Worm (Caenorhabditis elegans) whole organism, L2 larva: Measurements from ENCODE around the gene sdz-32.

ENCODE experiments used
- C34F6.9 ChIP-seq: fragments of 150-350 bp; optimal IDR thresholded peaks from 2 replicates; lab custom pipeline; 2014; ENCODE audit warnings: missing biosample characterization, missing genetic modification characterization
- Y55F3AM.14 ChIP-seq: fragments of 200-800 bp; sonication (Bioruptor generic); optimal IDR thresholded peaks from 2 replicates; lab custom pipeline; 2018; ENCODE audit warnings: mild to moderate bottlenecking, missing genetic modification characterization, missing compliant biosample characterization
- ZK546.5 ChIP-seq: sonication (generic microtip); optimal IDR thresholded peaks from 2 replicates; lab custom pipeline; 2017; ENCODE audit warnings: missing biosample characterization, missing genetic modification characterization
- ama-1 ChIP-seq: fragments of 150-350 bp; optimal IDR thresholded peaks from 2 replicates; lab custom pipeline; 2018; ENCODE audit warnings: inconsistent platforms
- blmp-1 ChIP-seq: sonication (generic microtip); optimal IDR thresholded peaks from 2 replicates; lab custom pipeline; 2017; ENCODE audit warnings: missing genetic modification characterization, mild to moderate bottlenecking, missing compliant biosample characterization, antibody characterized with exemption, moderate library complexity; ENCODE audit not compliant: insufficient read depth
- ceh-16 ChIP-seq: fragments of 150-350 bp; optimal IDR thresholded peaks from 2 replicates; lab custom pipeline; 2014; ENCODE audit warnings: missing biosample characterization, missing genetic modification characterization
- ceh-82 ChIP-seq: fragments of 150-350 bp; optimal IDR thresholded peaks from 2 replicates; lab custom pipeline; 2014; ENCODE audit warnings: missing biosample characterization, missing genetic modification characterization
- crh-2 ChIP-seq: sonication (generic microtip); optimal IDR thresholded peaks from 2 replicates; lab custom pipeline; 2017; ENCODE audit warnings: missing biosample characterization, missing genetic modification characterization
- dmd-4 ChIP-seq: sonication (generic microtip); optimal IDR thresholded peaks from 2 replicates; lab custom pipeline; 2017; ENCODE audit warnings: missing biosample characterization, missing genetic modification characterization
- egl-27 ChIP-seq: sonication (generic microtip); optimal IDR thresholded peaks from 3 replicates; lab custom pipeline; 2017; ENCODE audit warnings: missing biosample characterization, missing genetic modification reagents, missing genetic modification characterization
- elt-1 ChIP-seq: fragments of 150-350 bp; optimal IDR thresholded peaks from 2 replicates; lab custom pipeline; 2014; ENCODE audit warnings: missing biosample characterization, missing genetic modification characterization
- fos-1 ChIP-seq: fragments of 150-350 bp; optimal IDR thresholded peaks from 2 replicates; lab custom pipeline; 2014; ENCODE audit warnings: missing biosample characterization, missing genetic modification characterization
- gmeb-1 ChIP-seq: fragments of 150-350 bp; optimal IDR thresholded peaks from 2 replicates; lab custom pipeline; 2014; ENCODE audit warnings: missing biosample characterization, missing genetic modification characterization
- lin-11 ChIP-seq: fragments of 150-350 bp; sonication (generic microtip); optimal IDR thresholded peaks from 2 replicates; lab custom pipeline; 2014; ENCODE audit warnings: missing biosample characterization, missing genetic modification characterization, inconsistent platforms, mixed read lengths
- lin-13 ChIP-seq: fragments of 150-350 bp; optimal IDR thresholded peaks from 2 replicates; lab custom pipeline; 2014; ENCODE audit warnings: missing biosample characterization, missing genetic modification reagents, missing genetic modification characterization
- lin-39 ChIP-seq: fragments of 150-350 bp; optimal IDR thresholded peaks from 2 replicates; lab custom pipeline; 2014; ENCODE audit warnings: missing biosample characterization, missing genetic modification reagents, missing genetic modification characterization
- lsy-2 ChIP-seq, 2 experiments: fragments of 150-350 bp in 1 of 2; sonication (generic microtip) in 1 of 2; optimal IDR thresholded peaks; 2 replicates each; lab custom pipeline; 2014 to 2017; ENCODE audit warnings: missing biosample characterization in 2 of 2, missing genetic modification characterization in 2 of 2
- mab-5 ChIP-seq: fragments of 150-350 bp; optimal IDR thresholded peaks from 2 replicates; lab custom pipeline; 2014; ENCODE audit warnings: missing biosample characterization, missing genetic modification characterization
- mbf-1 ChIP-seq: sonication (generic microtip); optimal IDR thresholded peaks from 2 replicates; lab custom pipeline; 2017; ENCODE audit warnings: missing biosample characterization, missing genetic modification characterization
- mdl-1 ChIP-seq, 2 experiments: fragments of 150-350 bp in 1 of 2; sonication (generic microtip) in 1 of 2; optimal IDR thresholded peaks; 2 replicates each; lab custom pipeline; 2017; ENCODE audit warnings: missing biosample characterization in 2 of 2, missing genetic modification characterization in 2 of 2
- nhr-10 ChIP-seq: sonication (generic microtip); optimal IDR thresholded peaks from 2 replicates; lab custom pipeline; 2017; ENCODE audit warnings: missing biosample characterization, missing genetic modification characterization
- nhr-11 ChIP-seq: fragments of 150-350 bp; optimal IDR thresholded peaks from 2 replicates; lab custom pipeline; 2014; ENCODE audit warnings: missing biosample characterization, missing genetic modification characterization
- nhr-129 ChIP-seq: fragments of 150-350 bp; optimal IDR thresholded peaks from 2 replicates; lab custom pipeline; 2014; ENCODE audit warnings: missing biosample characterization, missing genetic modification characterization
- nhr-21 ChIP-seq: fragments of 150-350 bp; optimal IDR thresholded peaks from 2 replicates; lab custom pipeline; 2014; ENCODE audit warnings: missing biosample characterization, missing genetic modification characterization
- nhr-23 ChIP-seq: fragments of 150-350 bp; optimal IDR thresholded peaks from 2 replicates; lab custom pipeline; 2014; ENCODE audit warnings: missing biosample characterization, missing genetic modification reagents, missing genetic modification characterization
- nhr-25 ChIP-seq: fragments of 150-350 bp; sonication (generic microtip); optimal IDR thresholded peaks from 3 replicates; lab custom pipeline; 2014; ENCODE audit warnings: missing biosample characterization, missing genetic modification characterization
- nhr-6 ChIP-seq: fragments of 150-350 bp; optimal IDR thresholded peaks from 2 replicates; lab custom pipeline; 2014; ENCODE audit warnings: missing biosample characterization, missing genetic modification characterization
- nhr-77 ChIP-seq: fragments of 150-350 bp; optimal IDR thresholded peaks from 2 replicates; lab custom pipeline; 2014; ENCODE audit warnings: missing biosample characterization, missing genetic modification characterization
- peb-1 ChIP-seq: fragments of 150-350 bp; optimal IDR thresholded peaks from 2 replicates; lab custom pipeline; 2014; ENCODE audit warnings: missing biosample characterization, missing genetic modification characterization
- skn-1 ChIP-seq: sonication (generic microtip); optimal IDR thresholded peaks from 2 replicates; lab custom pipeline; 2017; ENCODE audit warnings: missing biosample characterization, missing genetic modification characterization
- sma-3 ChIP-seq: sonication (generic microtip); optimal IDR thresholded peaks from 2 replicates; lab custom pipeline; 2016; ENCODE audit warnings: missing genetic modification reagents, missing genetic modification characterization, missing compliant biosample characterization
- snpc-4 ChIP-seq: fragments of 150-350 bp; optimal IDR thresholded peaks from 2 replicates; lab custom pipeline; 2014; ENCODE audit warnings: missing biosample characterization, missing genetic modification characterization
- unc-55 ChIP-seq: fragments of 150-350 bp; sonication (generic microtip); optimal IDR thresholded peaks from 3 replicates; lab custom pipeline; 2014; ENCODE audit warnings: missing biosample characterization, missing genetic modification reagents, missing genetic modification characterization
- unc-62 ChIP-seq: fragments of 150-350 bp; optimal IDR thresholded peaks from 2 replicates; lab custom pipeline; 2014; ENCODE audit warnings: missing biosample characterization, missing genetic modification reagents, missing genetic modification characterization
- zag-1 ChIP-seq: fragments of 150-350 bp; optimal IDR thresholded peaks from 2 replicates; lab custom pipeline; 2014; ENCODE audit warnings: missing biosample characterization, missing genetic modification characterization
- ztf-4 ChIP-seq: fragments of 150-350 bp; optimal IDR thresholded peaks from 2 replicates; lab custom pipeline; 2014; ENCODE audit warnings: missing biosample characterization, missing genetic modification characterization

The sdz-32 gene

DNA sequence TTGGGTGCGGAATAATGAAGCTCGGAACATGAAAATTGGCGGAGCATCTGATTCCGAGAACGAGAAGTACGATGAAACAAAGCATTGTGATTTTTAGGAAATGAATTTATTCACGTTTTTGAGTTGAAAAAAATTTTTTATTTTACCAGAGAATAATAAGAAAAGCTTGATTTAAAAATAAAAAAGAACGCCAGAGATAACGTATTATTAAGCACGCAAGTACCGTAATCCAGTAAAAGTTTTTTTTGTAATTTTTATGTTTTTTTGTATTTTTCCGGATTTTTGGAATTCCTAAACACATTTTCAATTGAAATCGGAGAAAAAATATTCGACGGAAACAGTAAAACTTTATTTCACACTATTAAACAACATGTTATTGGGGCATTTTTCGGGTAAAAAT, 30.7 kb upstream of the sdz-32 start, which contains the start of gene C16C8.22:
Gene C16C8.22, minus strand, starts transcription at position 101 of the 400 bp plus-strand sequence.
- no peak for TF ChIP-seq blmp-1
- no peak for TF ChIP-seq nhr-6 (tag; lab: Kevin White, UChicago)
- no peak for TF ChIP-seq ztf-4 (tag; lab: Kevin White, UChicago)
- no peak for TF ChIP-seq snpc-4
- no peak for TF ChIP-seq nhr-11 (tag; lab: Kevin White, UChicago)
- no peak for TF ChIP-seq ama-1 (lab: Kevin White, UChicago)
- no peak for TF ChIP-seq C34F6.9 (tag; lab: Kevin White, UChicago)
- TF ChIP-seq ceh-16 (tag; lab: Kevin White, UChicago), result no peak
- no peak for TF ChIP-seq lin-39 (tag; lab: Kevin White, UChicago)
- no peak for TF ChIP-seq mbf-1 (tag; lab: Kevin White, UChicago)
- no peak for TF ChIP-seq elt-1 (tag; lab: Kevin White, UChicago)

DNA sequence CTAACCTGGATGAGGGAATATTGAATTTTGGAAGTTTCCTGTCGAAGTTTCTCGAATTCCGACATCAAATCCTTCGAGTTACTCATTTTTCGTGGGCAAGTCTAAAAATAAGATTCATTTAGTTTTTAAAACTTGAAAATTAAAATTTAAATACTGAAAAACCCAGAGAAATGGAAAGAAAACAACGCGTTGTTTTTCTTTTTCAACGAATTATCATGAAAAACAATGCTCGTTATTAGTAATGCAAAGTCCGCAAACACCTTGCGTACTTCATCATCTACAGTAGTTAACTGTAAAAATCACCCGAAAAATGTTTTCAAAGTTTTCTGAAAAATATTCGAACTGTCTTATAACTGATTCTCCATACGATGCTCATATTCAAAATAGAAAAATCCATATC, 29.6 kb upstream of the sdz-32 start, which contains the start of gene C16C8.4:
Gene C16C8.4, minus strand, starts transcription at position 101 of the 400 bp plus-strand sequence.
- TF ChIP-seq lin-39 (tag; lab: Kevin White, UChicago), result no peak
- TF ChIP-seq C34F6.9 (tag; lab: Kevin White, UChicago), result no peak
- no peak for TF ChIP-seq unc-55 (GFP tag; lab: Kevin White, UChicago)
- no peak for TF ChIP-seq egl-27 (tag; lab: Kevin White, UChicago)
- TF ChIP-seq nhr-77, result no peak
- TF ChIP-seq gmeb-1, result no peak
- TF ChIP-seq mab-5 (tag; lab: Kevin White, UChicago), result no peak
- TF ChIP-seq ceh-82 (tag; lab: Kevin White, UChicago), result no peak
- no peak for TF ChIP-seq nhr-11 (tag; lab: Kevin White, UChicago)
- TF ChIP-seq zag-1, result no peak
- TF ChIP-seq nhr-10 (tag; lab: Kevin White, UChicago), result no peak
- TF ChIP-seq crh-2 (tag; lab: Kevin White, UChicago), result no peak
- no peak for TF ChIP-seq nhr-25 (tag; lab: Kevin White, UChicago)
- no peak for TF ChIP-seq ceh-16 (tag; lab: Kevin White, UChicago)
- TF ChIP-seq lin-13 (GFP tag; lab: Kevin White, UChicago), result no peak
- no peak for TF ChIP-seq lsy-2 (tag; optimal IDR thresholded peaks at IDR 0.05; lab: Kevin White, UChicago)
- TF ChIP-seq blmp-1, result no peak

DNA sequence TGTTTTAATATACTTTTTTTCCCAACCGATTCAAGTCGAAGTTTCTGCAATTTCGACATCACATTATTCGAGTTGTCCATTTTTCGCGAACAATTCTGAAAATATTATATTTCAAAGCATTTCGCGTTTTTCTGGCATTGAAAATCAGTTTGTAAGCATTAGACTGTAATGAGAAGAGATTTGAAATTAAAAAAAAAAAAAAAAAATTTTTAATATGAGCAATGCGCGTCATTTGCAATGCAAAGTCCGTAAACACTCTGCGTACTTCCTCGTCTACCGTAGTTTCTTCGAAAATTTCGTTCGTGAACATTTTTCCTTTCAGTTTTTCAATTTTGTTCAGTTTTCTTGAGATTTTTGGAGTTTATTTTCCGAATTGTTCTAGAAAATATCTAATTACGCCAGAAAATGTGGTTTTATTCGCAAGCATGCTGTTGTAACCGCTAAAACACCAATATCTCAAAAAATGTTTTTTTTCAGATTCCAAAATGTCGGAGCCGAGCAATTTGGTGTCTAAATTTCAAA, 28.5 kb upstream of the sdz-32 start, which contains the start of the genes C16C8.5 and C16C8.16:
Gene C16C8.5, minus strand, starts transcription at position 101 of the 522 bp plus-strand sequence.
Gene C16C8.16, plus strand, starts transcription at position 472 of the 522 bp plus-strand sequence.
- TF ChIP-seq ama-1 (lab: Kevin White, UChicago) (no peak), unc-62 (GFP tag; lab: Kevin White, UChicago) (no peak), ceh-16 (tag; lab: Kevin White, UChicago) (no peak), blmp-1 (no peak), lin-11 (no peak), ZK546.5 (no peak), gmeb-1 (no peak), ztf-4 (tag; lab: Kevin White, UChicago) (no peak), nhr-23 (tag; lab: Kevin White, UChicago) (no peak)

DNA sequence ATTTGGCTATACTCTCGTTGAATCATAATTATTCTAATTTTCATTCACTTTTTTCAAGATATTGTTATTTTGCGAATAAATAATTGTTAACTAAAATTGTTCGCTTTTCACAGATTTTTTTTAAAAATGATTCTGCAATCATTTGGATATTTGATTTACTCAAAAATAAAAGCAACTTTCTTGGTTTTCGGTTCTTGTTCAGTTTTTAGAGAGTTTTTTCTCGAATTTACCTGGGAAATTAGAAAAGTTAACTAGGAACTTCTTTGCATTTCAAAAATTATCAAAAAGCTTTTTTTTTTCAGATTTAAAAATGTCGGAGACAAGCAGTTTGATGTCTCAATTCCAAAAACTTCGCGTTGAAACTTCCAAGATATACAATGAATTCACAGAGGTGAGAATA, 27.2 kb upstream of the sdz-32 start, which contains the start of the genes C16C8.20 and gldi-6:
Gene C16C8.20, plus strand, starts transcription at position 301 of the 400 bp plus-strand sequence.
Gene gldi-6, plus strand, starts transcription at position 301 of the 400 bp plus-strand sequence.
- no peak for TF ChIP-seq unc-62 (GFP tag; lab: Kevin White, UChicago)
- no peak for TF ChIP-seq nhr-6 (tag; lab: Kevin White, UChicago)
- TF ChIP-seq peb-1 (tag; lab: Kevin White, UChicago), result no peak
- TF ChIP-seq nhr-77, result no peak
- TF ChIP-seq sma-3 (GFP tag; lab: Kevin White, UChicago), result no peak
- no peak for TF ChIP-seq skn-1 (tag; lab: Kevin White, UChicago)
- no peak for TF ChIP-seq mbf-1 (tag; lab: Kevin White, UChicago)
- no peak for TF ChIP-seq mdl-1 (tag; optimal IDR thresholded peaks at IDR 0.05; lab: Kevin White, UChicago)
- no peak for TF ChIP-seq mab-5 (tag; lab: Kevin White, UChicago)
- TF ChIP-seq nhr-25 (tag; lab: Kevin White, UChicago), result no peak
- TF ChIP-seq nhr-129 (tag; lab: Kevin White, UChicago), result no peak
- TF ChIP-seq elt-1 (tag; lab: Kevin White, UChicago), result no peak
- TF ChIP-seq nhr-23 (tag; lab: Kevin White, UChicago), result no peak
- no peak for TF ChIP-seq ama-1 (lab: Kevin White, UChicago)
- no peak for TF ChIP-seq ZK546.5
- TF ChIP-seq lin-13 (GFP tag; lab: Kevin White, UChicago), result no peak
- no peak for TF ChIP-seq Y55F3AM.14 (GFP tag; lab: Kevin White, UChicago)
- TF ChIP-seq dmd-4 (tag; lab: Kevin White, UChicago), result no peak
- TF ChIP-seq fos-1 (tag; lab: Kevin White, UChicago), result no peak
- no peak for TF ChIP-seq nhr-21 (tag; lab: Kevin White, UChicago)
